Worm (Caenorhabditis elegans): ENCODE data around the gene E02C12.9.

DNA sequence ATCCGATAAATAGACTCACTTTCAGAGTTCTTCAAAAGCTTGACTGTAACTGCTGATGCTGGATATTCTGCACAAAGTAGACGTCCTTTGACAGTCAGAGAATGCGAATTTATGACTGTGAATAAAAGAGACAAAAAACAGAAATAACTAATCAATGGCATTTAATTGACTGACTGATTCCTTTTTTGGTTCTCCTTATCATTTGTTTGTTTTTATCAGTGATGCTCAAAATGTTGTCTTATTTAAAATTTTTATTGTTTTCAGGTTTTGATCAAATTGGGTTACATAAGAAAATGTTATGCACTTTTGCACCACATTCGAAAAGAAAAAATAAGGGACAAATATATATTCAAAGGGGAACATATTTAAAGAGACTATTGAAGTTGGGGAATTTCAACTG lies 18.9 kb downstream of the E02C12.9 start, which contains the start of gene ttr-49:
- no peak for TF ChIP-seq sem-4 (tag; optimal IDR thresholded peaks at IDR 0.05)
- no peak for TF ChIP-seq unc-55 (GFP tag; optimal IDR thresholded peaks at IDR 0.05)
- TF ChIP-seq zag-1 (tag; optimal IDR thresholded peaks at IDR 0.05) = no peak
- TF ChIP-seq dmd-4 (tag; optimal IDR thresholded peaks at IDR 0.05) = no peak
- no peak for TF ChIP-seq unc-62 (GFP tag; optimal IDR thresholded peaks at IDR 0.05)
- no peak for TF ChIP-seq nhr-11 (tag; optimal IDR thresholded peaks at IDR 0.05)
- no peak for TF ChIP-seq lin-13 (GFP tag; optimal IDR thresholded peaks at IDR 0.05)
- no peak for TF ChIP-seq ceh-16 (tag; optimal IDR thresholded peaks at IDR 0.05)
- TF ChIP-seq Y55F3AM.14 (GFP tag; optimal IDR thresholded peaks at IDR 0.05) = no peak
- no peak for TF ChIP-seq nhr-10 (tag; optimal IDR thresholded peaks at IDR 0.05)
- no peak for TF ChIP-seq R02D3.7 (tag; optimal IDR thresholded peaks at IDR 0.05)
- TF ChIP-seq ztf-1 (GFP tag; conservative IDR thresholded peaks at IDR 0.05) = no peak

Measured in whole organism, L2 larva.